Fruit fly (Drosophila melanogaster) whole organism, pupa: ENCODE measurements around the gene Mnat9.

Source experiments
- CG10348 ChIP-seq: fragments of 200-800 bp; sonication (Bioruptor generic); IDR thresholded peaks from 2 replicates; pipeline ENCODE4 v1.3.6; 2022; ENCODE audit warnings: missing biosample characterization, missing genetic modification characterization
- CG12605 ChIP-seq: fragments of 200-800 bp; sonication (Bioruptor generic); IDR thresholded peaks from 2 replicates; pipeline ENCODE4 v1.3.6; 2022; ENCODE audit warnings: missing biosample characterization, missing genetic modification characterization
- CG13204 ChIP-seq: fragments of 200-800 bp; sonication (Bioruptor generic); optimal IDR thresholded peaks from 2 replicates; lab custom pipeline; 2018; ENCODE audit warnings: missing biosample characterization, mild to moderate bottlenecking, missing genetic modification characterization, moderate library complexity
- CG14655 ChIP-seq: fragments of 200-800 bp; sonication (Bioruptor generic); optimal IDR thresholded peaks from 3 replicates; lab custom pipeline; 2017; ENCODE audit warnings: mild to moderate bottlenecking, missing biosample characterization, missing genetic modification reagents, missing genetic modification characterization
- CG15710 ChIP-seq: fragments of 200-800 bp; sonication (Bioruptor generic); optimal IDR thresholded peaks from 2 replicates; lab custom pipeline; 2018; ENCODE audit warnings: missing biosample characterization, mild to moderate bottlenecking, missing genetic modification characterization, moderate library complexity
- CG32121 ChIP-seq: fragments of 200-800 bp; sonication (Bioruptor generic); IDR thresholded peaks from 2 replicates; pipeline ENCODE4 v1.3.6; 2022; ENCODE audit warnings: missing biosample characterization, missing genetic modification characterization
- CG9948 ChIP-seq: fragments of 200-800 bp; sonication (Bioruptor generic); optimal IDR thresholded peaks from 2 replicates; lab custom pipeline; 2018; ENCODE audit warnings: missing biosample characterization, mild to moderate bottlenecking, missing genetic modification characterization, moderate library complexity
- EcR ChIP-seq: fragments of 200-800 bp; sonication (Bioruptor generic); optimal IDR thresholded peaks from 3 replicates; lab custom pipeline; 2019; ENCODE audit warnings: missing biosample characterization, missing genetic modification characterization, mild to moderate bottlenecking, moderate library complexity, missing genetic modification reagents
- Pif1A ChIP-seq: fragments of 200-800 bp; sonication (Bioruptor generic); optimal IDR thresholded peaks from 3 replicates; lab custom pipeline; 2016; ENCODE audit warnings: missing biosample characterization, missing genetic modification characterization
- fd96Ca ChIP-seq: fragments of 200-800 bp; sonication (Bioruptor generic); IDR thresholded peaks from 3 replicates; pipeline ENCODE4 v1.3.6; 2022; ENCODE audit warnings: missing biosample characterization, missing genetic modification characterization

DNA sequence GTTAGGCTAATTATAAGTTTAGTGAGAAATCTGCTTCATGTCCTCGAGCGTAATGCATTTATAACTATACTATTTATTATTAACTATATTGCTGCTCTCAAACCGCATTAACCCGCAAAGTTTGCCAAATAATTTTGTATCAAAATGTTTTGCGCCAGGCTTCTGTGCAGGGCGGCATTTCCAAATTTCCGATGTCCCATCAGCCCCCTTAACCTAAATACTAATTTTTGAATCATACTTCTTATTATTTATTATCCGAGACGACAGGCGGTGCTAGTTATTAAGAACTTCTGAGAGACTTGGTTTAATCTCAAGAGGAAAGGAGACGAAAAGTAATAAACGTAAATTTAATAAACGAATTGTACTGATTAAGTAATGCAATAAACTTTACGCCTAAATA is 50.2 kb downstream of the Mnat9 start:
- TF ChIP-seq Pif1A (GFP tag; lab: Kevin White, UChicago), result no peak
- TF ChIP-seq CG13204, result no peak
- TF ChIP-seq fd96Ca, result no peak
- no peak for TF ChIP-seq CG15710 (tag; lab: Kevin White, UChicago)
- TF ChIP-seq CG32121 (GFP tag; lab: Robert Waterston, UW), result no peak
- TF ChIP-seq CG10348 (GFP tag; lab: Robert Waterston, UW), result no peak
- no peak for TF ChIP-seq EcR (GFP tag; lab: Kevin White, UChicago)
- no peak for TF ChIP-seq CG9948 (tag; lab: Kevin White, UChicago)
- TF ChIP-seq CG14655, result no peak
- TF ChIP-seq CG12605 (GFP tag; lab: Robert Waterston, UW), result no peak
